Worm (Caenorhabditis elegans) whole organism, L4/young adult: ENCODE measurements around the gene F28C1.1.

ENCODE experiments used
- W03F9.2 ChIP-seq: fragments of 150-350 bp; optimal IDR thresholded peaks from 2 replicates; lab custom pipeline; 2014; ENCODE audit warnings: missing biosample characterization, missing genetic modification characterization
- dao-5 ChIP-seq: sonication (generic microtip); optimal IDR thresholded peaks from 2 replicates; lab custom pipeline; 2016; ENCODE audit warnings: missing genotype, missing genetic modification characterization, moderate library complexity, missing compliant biosample characterization
- him-1 ChIP-seq: sonication (generic microtip); optimal IDR thresholded peaks from 2 replicates; lab custom pipeline; 2016; ENCODE audit warnings: missing genotype, missing genetic modification reagents, missing genetic modification characterization, missing compliant biosample characterization

- TF ChIP-seq him-1 (tag; lab: Kevin White, UChicago) (no peak), W03F9.2 (peak; percentile 80), dao-5 (tag; lab: Kevin White, UChicago) (no peak)
These were observed 47.2 kb downstream of the F28C1.1 start, which contains the start of the genes W04D2.4 and rbm-25 for ce11 chrV:12497725-12498263.
